Worm (Caenorhabditis elegans): ENCODE measurements around the gene clec-128.

clec-128 gene

DNA sequence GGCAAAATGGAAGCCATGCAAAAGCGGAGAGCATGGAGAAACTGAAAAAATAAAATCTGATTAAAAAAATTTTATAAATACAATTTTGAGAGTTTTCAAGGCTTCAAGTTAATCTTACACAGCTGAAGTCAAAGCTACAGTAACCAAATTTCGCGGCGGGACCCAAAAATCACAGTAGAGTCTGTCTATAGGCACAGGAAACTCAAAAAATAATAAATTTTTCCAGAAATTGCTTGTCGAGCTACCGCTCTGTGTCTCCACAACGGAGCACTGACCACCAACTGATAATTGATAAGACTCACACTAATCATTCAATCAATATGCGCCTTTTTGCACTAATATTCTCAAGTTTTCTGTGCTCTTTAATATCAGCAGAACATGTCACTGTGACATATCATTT, 20.5 kb downstream of the clec-128 start, which contains the start of gene W10G11.19:
TSS of gene W10G11.19 (plus strand) at position 301 of the 400 bp plus-strand sequence.
- peak; percentile 38 for TF ChIP-seq fos-1 (tag; optimal IDR thresholded peaks at IDR 0.05)
- no peak for TF ChIP-seq alr-1 (tag; optimal IDR thresholded peaks at IDR 0.05)

ce11 chrII:3547282-3547681, 23.5 kb downstream of the clec-128 start:
- TF ChIP-seq ama-1 (optimal IDR thresholded peaks at IDR 0.05): no peak
- peak; percentile 42 for TF ChIP-seq zag-1 (tag; optimal IDR thresholded peaks at IDR 0.05)
- TF ChIP-seq gmeb-1 (tag; optimal IDR thresholded peaks at IDR 0.05): no peak
- TF ChIP-seq dmd-4 (tag; optimal IDR thresholded peaks at IDR 0.05): no peak
- TF ChIP-seq lin-11 (tag; optimal IDR thresholded peaks at IDR 0.05): no peak
- no peak for TF ChIP-seq nhr-77 (tag; optimal IDR thresholded peaks at IDR 0.05)
- peak; percentile 40 for TF ChIP-seq nhr-129 (tag; optimal IDR thresholded peaks at IDR 0.05)
- no peak for TF ChIP-seq elt-1 (tag; optimal IDR thresholded peaks at IDR 0.05)
- TF ChIP-seq C34F6.9 (tag; optimal IDR thresholded peaks at IDR 0.05): peak; percentile 66
- TF ChIP-seq unc-55 (GFP tag; optimal IDR thresholded peaks at IDR 0.05): peak; percentile 66
- no peak for TF ChIP-seq fos-1 (tag; optimal IDR thresholded peaks at IDR 0.05)
- no peak for TF ChIP-seq nhr-12 (tag; optimal IDR thresholded peaks at IDR 0.05)
- TF ChIP-seq unc-39 (tag; optimal IDR thresholded peaks at IDR 0.05): no peak
- no peak for TF ChIP-seq F13H6.1 (tag; optimal IDR thresholded peaks at IDR 0.05)
- no peak for TF ChIP-seq nhr-11 (tag; optimal IDR thresholded peaks at IDR 0.05)
- TF ChIP-seq sma-3 (GFP tag; optimal IDR thresholded peaks at IDR 0.05): no peak
- TF ChIP-seq nhr-10 (tag; optimal IDR thresholded peaks at IDR 0.05): no peak
- no peak for TF ChIP-seq Y55F3AM.14 (GFP tag; optimal IDR thresholded peaks at IDR 0.05)
- no peak for TF ChIP-seq unc-62 (GFP tag; optimal IDR thresholded peaks at IDR 0.05)
- TF ChIP-seq ztf-1 (GFP tag; conservative IDR thresholded peaks at IDR 0.05): no peak
- TF ChIP-seq ZK546.5 (tag; optimal IDR thresholded peaks at IDR 0.05): no peak
- TF ChIP-seq mab-5 (tag; optimal IDR thresholded peaks at IDR 0.05): peak; percentile 46
- no peak for TF ChIP-seq ceh-16 (tag; optimal IDR thresholded peaks at IDR 0.05)
- TF ChIP-seq R02D3.7 (tag; optimal IDR thresholded peaks at IDR 0.05): no peak
- peak in 1 of 2 experiments; percentile 38 for TF ChIP-seq mdl-1 (tag; optimal IDR thresholded peaks at IDR 0.05)
- no peak for TF ChIP-seq nhr-6 (tag; optimal IDR thresholded peaks at IDR 0.05)
- no peak for TF ChIP-seq ceh-82 (tag; optimal IDR thresholded peaks at IDR 0.05)
- no peak for TF ChIP-seq ztf-11 (tag; optimal IDR thresholded peaks at IDR 0.05)
- no peak for TF ChIP-seq aly-2 (tag; optimal IDR thresholded peaks at IDR 0.05)
- peak; percentile 40 for TF ChIP-seq lin-13 (GFP tag; optimal IDR thresholded peaks at IDR 0.05)
- TF ChIP-seq lin-39 (tag; optimal IDR thresholded peaks at IDR 0.05): no peak
- no peak for TF ChIP-seq blmp-1 (tag; optimal IDR thresholded peaks at IDR 0.05; ENCODE audit: insufficient read depth)
- TF ChIP-seq peb-1 (tag; optimal IDR thresholded peaks at IDR 0.05): no peak
- TF ChIP-seq alr-1 (tag; optimal IDR thresholded peaks at IDR 0.05): no peak
- TF ChIP-seq elt-3 (tag; optimal IDR thresholded peaks at IDR 0.05): no peak
- no peak for TF ChIP-seq crh-2 (tag; optimal IDR thresholded peaks at IDR 0.05)
- no peak for TF ChIP-seq nhr-237 (tag; optimal IDR thresholded peaks at IDR 0.05)
- TF ChIP-seq nhr-23 (tag; optimal IDR thresholded peaks at IDR 0.05): no peak
- no peak for TF ChIP-seq sem-4 (tag; optimal IDR thresholded peaks at IDR 0.05)
- TF ChIP-seq ztf-4 (tag; optimal IDR thresholded peaks at IDR 0.05): no peak
- peak; percentile 16 for TF ChIP-seq snpc-4 (tag; optimal IDR thresholded peaks at IDR 0.05)
- TF ChIP-seq sma-9 (GFP tag; optimal IDR thresholded peaks at IDR 0.05): no peak
- TF ChIP-seq sma-9 (tag; optimal IDR thresholded peaks at IDR 0.05): no peak
- no peak for TF ChIP-seq mbf-1 (tag; optimal IDR thresholded peaks at IDR 0.05)
- TF ChIP-seq lsy-2 (tag; optimal IDR thresholded peaks at IDR 0.05): peak in 1 of 2 experiments; percentile 68
- TF ChIP-seq skn-1 (tag; optimal IDR thresholded peaks at IDR 0.05): no peak
- TF ChIP-seq nhr-21 (tag; optimal IDR thresholded peaks at IDR 0.05): no peak
- TF ChIP-seq nhr-25 (tag; optimal IDR thresholded peaks at IDR 0.05): no peak
- no peak for TF ChIP-seq egl-27 (tag; optimal IDR thresholded peaks at IDR 0.05)
